Fruit fly (Drosophila melanogaster): ENCODE results near the gene CG43291.

DNA sequence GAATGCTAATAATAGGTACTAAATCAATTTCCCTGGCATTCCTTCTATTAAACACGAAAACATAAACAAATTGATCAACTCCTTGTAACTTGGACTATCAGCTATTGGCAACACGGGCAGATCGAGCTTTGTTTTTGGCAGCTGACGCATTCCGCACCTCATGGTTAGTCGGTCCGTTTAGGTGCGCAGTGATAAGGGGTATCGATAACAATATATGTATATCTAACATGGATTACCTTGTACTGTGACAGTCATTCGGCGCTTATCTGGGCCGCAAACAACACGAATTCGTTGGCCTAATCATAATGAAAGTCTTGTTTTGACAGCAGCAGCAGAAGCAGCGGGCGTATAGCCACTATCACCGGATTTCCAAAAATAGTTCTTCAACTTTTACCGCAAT lies 43.5 kb upstream of the CG43291 start:
- TF ChIP-seq ttk (optimal IDR thresholded peaks at IDR 0.05): no peak
- no peak for TF ChIP-seq h (optimal IDR thresholded peaks at IDR 0.05)

Data from Kc167 (cell line).